Worm (Caenorhabditis elegans): ENCODE measurements around the gene F52H2.1.

The F52H2.1 gene

ce11 chrX:2569040-2569439 is 3.9 kb upstream of the F52H2.1 start (continued):
- TF ChIP-seq lsy-27 (tag; optimal IDR thresholded peaks at IDR 0.05; ENCODE audit: borderline replicate concordance, insufficient read depth) (no peak), snpc-1.3 (tag; optimal IDR thresholded peaks at IDR 0.05; ENCODE audit: insufficient read depth) (no peak), tlf-1 (GFP tag; optimal IDR thresholded peaks at IDR 0.05) (peak; percentile 19), hsf-1 (GFP tag; IDR thresholded peaks at IDR 0.05) (no peak), Y53G8AR.9 (GFP tag; conservative IDR thresholded peaks at IDR 0.05) (0 out of 2 replicates have a peak, but pooled peaks have one; percentile 46), dox-1 (GFP tag; IDR thresholded peaks at IDR 0.05) (peak; percentile 62), Y95B8A.8 (GFP tag; IDR thresholded peaks at IDR 0.05) (no peak), sptf-2 (GFP tag; optimal IDR thresholded peaks at IDR 0.05) (no peak), nhr-90 (tag; optimal IDR thresholded peaks at IDR 0.05) (peak; percentile 42), T26A5.8 (tag; optimal IDR thresholded peaks at IDR 0.05) (no peak), D2030.7 (GFP tag; IDR thresholded peaks at IDR 0.05) (no peak), mxl-1 (tag; optimal IDR thresholded peaks at IDR 0.05) (no peak), T07F8.4 (tag; optimal IDR thresholded peaks at IDR 0.05) (no peak), attf-5 (GFP tag; optimal IDR thresholded peaks at IDR 0.05) (no peak), chd-7 (tag; optimal IDR thresholded peaks at IDR 0.05) (peak; percentile 22), F23B12.7 (tag; optimal IDR thresholded peaks at IDR 0.05; ENCODE audit: insufficient read depth) (no peak), xnd-1 (tag; optimal IDR thresholded peaks at IDR 0.05) (no peak), nhr-120 (GFP tag; IDR thresholded peaks at IDR 0.05) (no peak), B0336.3 (GFP tag; IDR thresholded peaks at IDR 0.05) (peak; percentile 81), nhr-27 (tag; optimal IDR thresholded peaks at IDR 0.05) (no peak), ceh-27 (GFP tag; optimal IDR thresholded peaks at IDR 0.05) (no peak), hmg-20 (GFP tag; IDR thresholded peaks at IDR 0.05) (no peak), ceh-100 (GFP tag; IDR thresholded peaks at IDR 0.05) (no peak), sdz-38 (tag; optimal IDR thresholded peaks at IDR 0.05) (no peak), snpc-4 (GFP tag; optimal IDR thresholded peaks at IDR 0.05) (no peak), snpc-4 (tag; optimal IDR thresholded peaks at IDR 0.05) (no peak), nhr-179 (tag; optimal IDR thresholded peaks at IDR 0.05) (no peak), aptf-2 (GFP tag; conservative IDR thresholded peaks at IDR 0.05) (no peak), gei-17 (GFP tag; optimal IDR thresholded peaks at IDR 0.05) (no peak), mes-4 (tag; optimal IDR thresholded peaks at IDR 0.05) (no peak), madf-8 (GFP tag; conservative IDR thresholded peaks at IDR 0.05) (no peak), ztf-6 (GFP tag; IDR thresholded peaks at IDR 0.05) (no peak), lin-54 (GFP tag; optimal IDR thresholded peaks at IDR 0.05) (no peak), snpc-3.4 (tag; optimal IDR thresholded peaks at IDR 0.05) (no peak), ztf-26 (tag; optimal IDR thresholded peaks at IDR 0.05) (no peak), F57A8.1 (GFP tag; optimal IDR thresholded peaks at IDR 0.05) (no peak), pbrm-1 (GFP tag; IDR thresholded peaks at IDR 0.05) (no peak), tbp1 (GFP tag; optimal IDR thresholded peaks at IDR 0.05) (peak; percentile 37), lin-40 (tag; optimal IDR thresholded peaks at IDR 0.05) (peak; percentile 53), B0261.1 (tag; optimal IDR thresholded peaks at IDR 0.05) (no peak), F10E7.11 (tag; optimal IDR thresholded peaks at IDR 0.05) (no peak), cebp-2 (GFP tag; IDR thresholded peaks at IDR 0.05) (no peak), C17E4.6 (GFP tag; IDR thresholded peaks at IDR 0.05) (no peak), madf-6 (GFP tag; IDR thresholded peaks at IDR 0.05) (no peak), dpff-1 (tag; optimal IDR thresholded peaks at IDR 0.05) (no peak), repo-1 (tag; optimal IDR thresholded peaks at IDR 0.05) (no peak), lin-35 (GFP tag; optimal IDR thresholded peaks at IDR 0.05) (no peak), Y79H2A.3 (GFP tag; conservative IDR thresholded peaks at IDR 0.05) (no peak), ztf-28 (GFP tag; IDR thresholded peaks at IDR 0.05) (no peak), egl-18 (GFP tag; IDR thresholded peaks at IDR 0.05) (no peak)
